Worm (Caenorhabditis elegans): ENCODE data around the gene dhhc-4.

Gene dhhc-4

ce11 chrIII:9827163-9827951, 40.2 kb downstream of the dhhc-4 start, which contains the start of the genes ZK632.10 and ZK632.11 (continued):
- TF ChIP-seq jun-1 (tag; optimal IDR thresholded peaks at IDR 0.05) (no peak), lin-15B (tag; optimal IDR thresholded peaks at IDR 0.05) (no peak), nhr-237 (tag; optimal IDR thresholded peaks at IDR 0.05) (no peak), mxl-3 (GFP tag; optimal IDR thresholded peaks at IDR 0.05) (no peak), mes-2 (tag; optimal IDR thresholded peaks at IDR 0.05; ENCODE audit: poor library complexity, severe bottlenecking) (peak; percentile 80), mdt-29 (GFP tag; IDR thresholded peaks at IDR 0.05) (no peak), skn-1 (tag; optimal IDR thresholded peaks at IDR 0.05) (no peak), mxl-2 (GFP tag; conservative IDR thresholded peaks at IDR 0.05) (no peak), nhr-42 (GFP tag; IDR thresholded peaks at IDR 0.05) (no peak), hlh-30 (tag; optimal IDR thresholded peaks at IDR 0.05; ENCODE audit: insufficient read depth) (peak; percentile 89), Y48G9A.11 (GFP tag; IDR thresholded peaks at IDR 0.05) (no peak), cey-2 (tag; optimal IDR thresholded peaks at IDR 0.05; ENCODE audit: borderline replicate concordance, insufficient read depth) (no peak), nhr-102 (tag; optimal IDR thresholded peaks at IDR 0.05) (no peak), ZK546.5 (tag; optimal IDR thresholded peaks at IDR 0.05) (no peak), D1046.2 (GFP tag; IDR thresholded peaks at IDR 0.05) (no peak), ama-1 (optimal IDR thresholded peaks at IDR 0.05) (no peak), ZK337.2 (GFP tag; IDR thresholded peaks at IDR 0.05) (no peak), spr-3 (GFP tag; optimal IDR thresholded peaks at IDR 0.05) (no peak), lim-7 (GFP tag; IDR thresholded peaks at IDR 0.05) (peak; percentile 16; the same call in 1 of the 2 replicates), dmd-9 (GFP tag; IDR thresholded peaks at IDR 0.05) (no peak), nhr-10 (tag; optimal IDR thresholded peaks at IDR 0.05) (no peak), ces-1 (GFP tag; optimal IDR thresholded peaks at IDR 0.05) (no peak), aly-2 (tag; optimal IDR thresholded peaks at IDR 0.05) (no peak), pha-4 (GFP tag; IDR thresholded peaks at IDR 0.05) (no peak), pha-4 (tag; optimal IDR thresholded peaks at IDR 0.05) (peak; percentile 87), lin-13 (GFP tag; optimal IDR thresholded peaks at IDR 0.05) (no peak), nhr-77 (tag; optimal IDR thresholded peaks at IDR 0.05) (no peak), php-3 (GFP tag; IDR thresholded peaks at IDR 0.05) (no peak), zfp-3 (GFP tag; conservative IDR thresholded peaks at IDR 0.05) (no peak), F26F4.8 (GFP tag; conservative IDR thresholded peaks at IDR 0.05) (no peak), lir-3 (tag; optimal IDR thresholded peaks at IDR 0.05) (no peak), daf-8 (GFP tag; IDR thresholded peaks at IDR 0.05) (no peak), zag-1 (tag; optimal IDR thresholded peaks at IDR 0.05) (no peak), attf-4 (tag; optimal IDR thresholded peaks at IDR 0.05) (no peak), dmd-6 (GFP tag; IDR thresholded peaks at IDR 0.05) (peak; percentile 52), daf-16 (GFP tag; optimal IDR thresholded peaks at IDR 0.05) (peak in 1 of 2 experiments; percentile 27), daf-16 (tag; optimal IDR thresholded peaks at IDR 0.05) (peak; percentile 93), Y105C5A.15 (GFP tag; IDR thresholded peaks at IDR 0.05) (no peak), zfp-2 (tag; optimal IDR thresholded peaks at IDR 0.05) (no peak), arid-1 (GFP tag; conservative IDR thresholded peaks at IDR 0.05) (no peak), nhr-6 (tag; optimal IDR thresholded peaks at IDR 0.05) (no peak), saeg-2 (GFP tag; IDR thresholded peaks at IDR 0.05) (no peak), daf-19 (GFP tag; conservative IDR thresholded peaks at IDR 0.05) (no peak), ztf-7 (tag; optimal IDR thresholded peaks at IDR 0.05) (peak; percentile 28), T26A8.4 (GFP tag; IDR thresholded peaks at IDR 0.05) (no peak), pqm-1 (tag; optimal IDR thresholded peaks at IDR 0.05) (no peak), F44E2.7 (GFP tag; IDR thresholded peaks at IDR 0.05) (no peak), snpc-4 (tag; optimal IDR thresholded peaks at IDR 0.05) (no peak), nhr-41 (GFP tag; IDR thresholded peaks at IDR 0.05) (no peak), zip-11 (GFP tag; IDR thresholded peaks at IDR 0.05) (no peak), lin-39 (tag; optimal IDR thresholded peaks at IDR 0.05) (no peak), ceh-32 (tag; optimal IDR thresholded peaks at IDR 0.05; ENCODE audit: poor library complexity) (no peak)
